Worm (Caenorhabditis elegans): Measurements from ENCODE around the gene C17H12.10.
A peak's percentile ranks its signal among the peaks of the same experiment; 100 is the strongest.
"Not testable (repeated sequence)": the region's sequence is repeated elsewhere in the genome, so short reads cannot be mapped to it uniquely, and the experiment has no call there.

The C17H12.10 gene

DNA sequence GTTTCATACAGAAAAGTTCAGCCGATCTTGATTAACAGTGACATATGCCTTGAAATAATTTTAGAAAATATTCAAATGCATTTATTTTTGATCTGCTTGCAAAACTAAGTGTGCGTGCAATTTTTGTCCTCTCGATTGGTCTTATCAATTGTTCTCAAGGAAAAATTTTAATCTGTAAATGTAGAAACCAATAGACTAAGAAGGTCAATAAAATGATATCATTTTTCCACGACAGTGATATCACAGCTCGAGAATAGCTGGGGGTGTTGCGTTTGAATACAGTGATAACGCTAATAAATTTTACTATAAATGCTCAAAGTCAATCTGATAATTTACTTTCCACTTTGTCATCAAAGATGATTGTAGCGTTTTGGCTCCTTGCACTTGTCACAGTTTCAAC lies 11.8 kb downstream of the C17H12.10 start, which contains the start of gene C17H12.8:
Gene C17H12.8 (plus strand): TSS at position 335 of the 400 bp plus-strand sequence.
- TF ChIP-seq tlf-1 (GFP tag; optimal IDR thresholded peaks at IDR 0.05) (no peak), rcor-1 (GFP tag; IDR thresholded peaks at IDR 0.05) (no peak), nhr-80 (tag; optimal IDR thresholded peaks at IDR 0.05) (peak; percentile 37)

DNA sequence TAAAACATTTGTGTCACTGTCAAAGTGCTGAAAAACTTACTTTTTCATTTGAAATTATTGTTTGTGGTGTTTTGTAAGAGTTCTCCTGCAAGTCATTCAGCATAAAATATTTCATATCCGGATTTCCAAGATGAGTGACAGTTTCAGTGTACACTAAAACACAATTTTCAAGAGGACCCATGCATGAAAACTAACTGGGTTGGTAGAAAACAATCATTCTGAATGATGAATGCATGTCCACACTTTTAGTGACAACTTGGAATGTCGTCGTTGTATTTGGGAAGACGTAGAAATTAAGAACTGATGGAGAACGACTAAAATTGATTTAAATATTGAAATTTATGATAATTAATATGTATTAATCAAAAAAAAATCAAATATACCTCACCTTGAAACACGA lies 15.1 kb downstream of the C17H12.10 start:
- TF ChIP-seq ztf-6 (GFP tag; IDR thresholded peaks at IDR 0.05): no peak
- TF ChIP-seq chd-7 (tag; optimal IDR thresholded peaks at IDR 0.05): no peak
- no peak for TF ChIP-seq ceh-58 (GFP tag; IDR thresholded peaks at IDR 0.05)
- TF ChIP-seq aptf-3 (GFP tag; IDR thresholded peaks at IDR 0.05): no peak
- no peak for TF ChIP-seq attf-6 (GFP tag; IDR thresholded peaks at IDR 0.05)
- no peak for TF ChIP-seq nfyb-1 (GFP tag; IDR thresholded peaks at IDR 0.05)
- TF ChIP-seq lin-35 (GFP tag; optimal IDR thresholded peaks at IDR 0.05): no peak
- TF ChIP-seq ztf-28 (GFP tag; IDR thresholded peaks at IDR 0.05): no peak
- no peak for TF ChIP-seq mcd-1 (GFP tag; IDR thresholded peaks at IDR 0.05)
- no peak for TF ChIP-seq B0261.1 (tag; optimal IDR thresholded peaks at IDR 0.05)
- no peak for TF ChIP-seq lsl-1 (GFP tag; optimal IDR thresholded peaks at IDR 0.05)
- no peak for TF ChIP-seq nfya-1 (tag; optimal IDR thresholded peaks at IDR 0.05; ENCODE audit: borderline replicate concordance, insufficient read depth)
- no peak for TF ChIP-seq F39B2.1 (GFP tag; IDR thresholded peaks at IDR 0.05)
- no peak for TF ChIP-seq hmg-1.2 (GFP tag; IDR thresholded peaks at IDR 0.05)
- no peak for TF ChIP-seq lin-26 (GFP tag; IDR thresholded peaks at IDR 0.05)
- no peak for TF ChIP-seq T26A5.8 (tag; optimal IDR thresholded peaks at IDR 0.05)
- TF ChIP-seq dpl-1 (GFP tag; optimal IDR thresholded peaks at IDR 0.05): no peak
- no peak for TF ChIP-seq F52B5.7 (tag; optimal IDR thresholded peaks at IDR 0.05)
- TF ChIP-seq F55B11.4 (tag; optimal IDR thresholded peaks at IDR 0.05; ENCODE audit: borderline replicate concordance, insufficient read depth): no peak

DNA sequence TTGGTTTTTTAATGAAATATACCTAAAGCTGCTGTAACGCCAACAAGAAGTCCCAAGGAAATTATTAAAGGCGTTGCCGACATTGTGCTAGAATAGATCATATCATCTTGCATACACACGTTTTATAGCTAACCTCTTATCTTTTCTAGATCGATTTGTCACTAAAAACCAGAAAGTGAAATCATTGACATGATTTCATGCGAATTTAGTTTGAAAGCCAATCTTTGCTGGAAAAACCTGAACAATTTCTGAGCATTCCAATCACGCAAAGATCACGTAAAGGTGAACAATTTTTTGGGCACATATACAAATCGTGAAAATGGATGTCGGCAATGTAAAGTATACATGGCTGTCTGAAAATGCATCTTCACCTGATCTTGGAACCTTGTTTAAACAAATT lies 15.8 kb downstream of the C17H12.10 start, which contains the start of gene C17H12.6:
Gene C17H12.6 (minus strand): TSS at position 101 of the 400 bp plus-strand sequence.
- TF ChIP-seq hmg-1.2 (GFP tag; IDR thresholded peaks at IDR 0.05) (no peak), F55B11.4 (tag; optimal IDR thresholded peaks at IDR 0.05; ENCODE audit: borderline replicate concordance, insufficient read depth) (no peak), somi-1 (GFP tag; optimal IDR thresholded peaks at IDR 0.05) (no peak), ceh-100 (GFP tag; IDR thresholded peaks at IDR 0.05) (no peak)

DNA sequence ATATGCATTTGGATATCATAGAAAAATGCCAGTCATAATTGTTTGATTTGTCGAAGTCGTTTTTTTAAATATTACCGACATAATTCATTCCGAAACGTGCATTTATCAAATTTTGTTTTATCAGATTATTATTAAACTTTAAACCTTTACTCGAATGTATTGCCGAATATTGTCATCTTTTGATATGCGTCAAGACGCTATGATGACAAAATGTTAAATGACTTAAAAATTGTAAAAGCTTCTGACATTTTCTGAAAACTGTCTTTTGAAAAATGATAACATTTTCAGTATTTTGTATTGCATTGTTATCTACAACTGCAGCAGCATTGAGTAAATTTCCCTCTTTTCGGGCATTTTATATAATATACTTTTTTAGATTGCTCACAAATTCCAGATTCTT lies 18.0 kb downstream of the C17H12.10 start, which contains the start of gene H20E11.3:
Gene H20E11.3 (plus strand): TSS at position 195 of the 400 bp plus-strand sequence.
- TF ChIP-seq aptf-3 (GFP tag; IDR thresholded peaks at IDR 0.05) (no peak), nhr-80 (tag; optimal IDR thresholded peaks at IDR 0.05) (peak; percentile 47), nhr-90 (tag; optimal IDR thresholded peaks at IDR 0.05) (no peak)

DNA sequence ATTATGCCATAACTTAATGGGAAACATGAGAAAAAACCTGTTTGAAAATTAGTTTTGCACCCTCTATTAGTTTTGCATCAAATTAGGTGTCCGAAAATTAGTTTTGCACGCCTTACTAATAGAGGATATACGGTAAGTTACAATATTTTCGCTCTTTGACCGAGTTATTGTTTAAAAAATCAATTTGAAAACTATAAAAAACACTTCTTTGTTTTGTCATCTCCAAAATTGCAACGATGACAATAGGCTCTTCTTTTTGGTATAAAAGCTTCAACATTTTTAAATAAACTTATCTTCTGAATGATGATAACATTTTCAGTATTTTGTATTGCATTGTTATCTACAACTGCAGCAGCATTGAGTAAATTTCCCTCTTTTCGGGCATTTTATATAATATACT lies 20.9 kb downstream of the C17H12.10 start, which contains the start of gene H20E11.2:
Gene H20E11.2 (plus strand): TSS at position 301 of the 400 bp plus-strand sequence.
- not testable (repeated sequence) for TF ChIP-seq nfyb-1 (GFP tag; IDR thresholded peaks at IDR 0.05); lin-40 (tag; optimal IDR thresholded peaks at IDR 0.05); snpc-4 (GFP tag; optimal IDR thresholded peaks at IDR 0.05); snpc-4 (tag; optimal IDR thresholded peaks at IDR 0.05)

DNA sequence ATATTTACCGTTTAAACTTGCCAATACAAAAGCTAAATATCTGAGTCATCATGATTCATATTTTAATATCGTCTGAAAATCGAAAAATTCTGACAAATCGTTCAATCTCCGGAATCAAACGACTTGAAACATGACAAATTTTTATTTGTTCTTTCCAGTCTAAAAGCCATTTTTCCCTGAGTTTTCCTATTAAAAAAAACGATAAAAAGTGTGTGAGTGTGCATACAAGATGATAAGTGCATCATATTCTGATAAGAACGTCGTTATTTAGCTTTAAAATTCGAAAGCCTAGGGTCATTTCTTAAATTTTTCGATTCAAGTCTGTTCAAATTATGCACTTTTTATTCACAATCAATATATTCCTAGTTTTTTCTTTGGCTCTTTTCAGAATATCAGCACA lies 23.3 kb downstream of the C17H12.10 start, which contains the start of gene H20E11.1:
Gene H20E11.1 (plus strand): TSS at position 244 of the 400 bp plus-strand sequence.
- TF ChIP-seq nhr-80 (tag; optimal IDR thresholded peaks at IDR 0.05): peak; percentile 29
- no peak for TF ChIP-seq hlh-12 (tag; optimal IDR thresholded peaks at IDR 0.05)
- no peak for TF ChIP-seq lir-1 (GFP tag; conservative IDR thresholded peaks at IDR 0.05)
